Worm (Caenorhabditis elegans): Measurements from ENCODE around the gene B0361.3.

DNA sequence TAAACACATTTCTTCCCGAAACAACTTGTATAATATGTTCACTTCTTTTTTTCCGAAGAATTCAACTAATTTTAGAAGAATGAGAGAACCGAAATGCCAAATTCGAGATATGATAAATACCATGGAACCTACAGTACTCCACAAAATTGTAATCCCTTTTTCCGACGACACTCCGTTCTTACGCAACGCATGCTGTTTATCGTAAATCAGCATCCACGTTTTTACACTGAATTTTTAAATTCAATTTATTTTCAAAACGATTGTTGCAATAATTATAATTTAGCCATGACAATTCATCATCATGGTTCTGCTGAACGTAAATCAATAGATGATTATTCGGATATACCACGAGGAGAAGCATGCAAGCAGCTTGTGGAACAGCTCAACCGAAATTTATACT, at the start of gene B0361.3:
- TF ChIP-seq ceh-83 (GFP tag; optimal IDR thresholded peaks at IDR 0.05) (no peak), pha-4 (tag; optimal IDR thresholded peaks at IDR 0.05) (no peak), flh-1 (GFP tag; optimal IDR thresholded peaks at IDR 0.05) (no peak), snpc-4 (tag; optimal IDR thresholded peaks at IDR 0.05) (no peak), lin-13 (tag; optimal IDR thresholded peaks at IDR 0.05) (no peak), sem-2 (GFP tag; optimal IDR thresholded peaks at IDR 0.05) (no peak), lsy-2 (tag; optimal IDR thresholded peaks at IDR 0.05) (peak; percentile 45), ztf-11 (tag; optimal IDR thresholded peaks at IDR 0.05) (no peak), unc-39 (tag; optimal IDR thresholded peaks at IDR 0.05) (no peak)
